Fruit fly (Drosophila melanogaster) whole organism, pupa: Measurements from ENCODE around the gene EAChm.

Experiments used
- CG13204 ChIP-seq: fragments of 200-800 bp; sonication (Bioruptor generic); optimal IDR thresholded peaks from 2 replicates; lab custom pipeline; 2018; ENCODE audit warnings: missing biosample characterization, mild to moderate bottlenecking, missing genetic modification characterization, moderate library complexity
- CG14655 ChIP-seq: fragments of 200-800 bp; sonication (Bioruptor generic); optimal IDR thresholded peaks from 3 replicates; lab custom pipeline; 2017; ENCODE audit warnings: mild to moderate bottlenecking, missing biosample characterization, missing genetic modification reagents, missing genetic modification characterization
- CG15710 ChIP-seq: fragments of 200-800 bp; sonication (Bioruptor generic); optimal IDR thresholded peaks from 2 replicates; lab custom pipeline; 2018; ENCODE audit warnings: missing biosample characterization, mild to moderate bottlenecking, missing genetic modification characterization, moderate library complexity
- CG17806 ChIP-seq: fragments of 200-800 bp; sonication (Bioruptor generic); optimal IDR thresholded peaks from 2 replicates; lab custom pipeline; 2018; ENCODE audit warnings: missing biosample characterization, mild to moderate bottlenecking, missing genetic modification characterization, moderate library complexity
- CG8159 ChIP-seq: fragments of 200-800 bp; sonication (Bioruptor generic); optimal IDR thresholded peaks from 3 replicates; lab custom pipeline; 2018; ENCODE audit warnings: missing biosample characterization, mild to moderate bottlenecking, missing genetic modification characterization, moderate library complexity
- CG8301 ChIP-seq: fragments of 200-800 bp; sonication (Bioruptor generic); optimal IDR thresholded peaks from 2 replicates; lab custom pipeline; 2018; ENCODE audit warnings: missing biosample characterization, mild to moderate bottlenecking, missing genetic modification characterization
- EcR ChIP-seq: fragments of 200-800 bp; sonication (Bioruptor generic); optimal IDR thresholded peaks from 3 replicates; lab custom pipeline; 2019; ENCODE audit warnings: missing biosample characterization, missing genetic modification characterization, mild to moderate bottlenecking, moderate library complexity, missing genetic modification reagents
- Ets98B ChIP-seq: fragments of 200-800 bp; sonication (Bioruptor generic); IDR thresholded peaks from 2 replicates; pipeline ENCODE4 v1.3.6; 2022; ENCODE audit warnings: missing biosample characterization, missing genetic modification characterization
- Pif1A ChIP-seq: fragments of 200-800 bp; sonication (Bioruptor generic); optimal IDR thresholded peaks from 3 replicates; lab custom pipeline; 2016; ENCODE audit warnings: missing biosample characterization, missing genetic modification characterization
- Pif1B ChIP-seq: fragments of 200-800 bp; sonication (Bioruptor generic); optimal IDR thresholded peaks from 3 replicates; lab custom pipeline; 2016; ENCODE audit warnings: missing biosample characterization, missing genetic modification characterization
- Snoo ChIP-seq: fragments of 200-800 bp; sonication (Bioruptor generic); optimal IDR thresholded peaks from 3 replicates; lab custom pipeline; 2017; ENCODE audit warnings: missing biosample characterization, mild to moderate bottlenecking, missing genetic modification characterization, inconsistent platforms
- fd96Ca ChIP-seq: fragments of 200-800 bp; sonication (Bioruptor generic); IDR thresholded peaks from 3 replicates; pipeline ENCODE4 v1.3.6; 2022; ENCODE audit warnings: missing biosample characterization, missing genetic modification characterization
- rn ChIP-seq: fragments of 200-800 bp; sonication (Bioruptor generic); IDR thresholded peaks from 2 replicates; pipeline ENCODE4 v1.3.6; 2022; ENCODE audit warnings: missing biosample characterization, missing genetic modification characterization

DNA sequence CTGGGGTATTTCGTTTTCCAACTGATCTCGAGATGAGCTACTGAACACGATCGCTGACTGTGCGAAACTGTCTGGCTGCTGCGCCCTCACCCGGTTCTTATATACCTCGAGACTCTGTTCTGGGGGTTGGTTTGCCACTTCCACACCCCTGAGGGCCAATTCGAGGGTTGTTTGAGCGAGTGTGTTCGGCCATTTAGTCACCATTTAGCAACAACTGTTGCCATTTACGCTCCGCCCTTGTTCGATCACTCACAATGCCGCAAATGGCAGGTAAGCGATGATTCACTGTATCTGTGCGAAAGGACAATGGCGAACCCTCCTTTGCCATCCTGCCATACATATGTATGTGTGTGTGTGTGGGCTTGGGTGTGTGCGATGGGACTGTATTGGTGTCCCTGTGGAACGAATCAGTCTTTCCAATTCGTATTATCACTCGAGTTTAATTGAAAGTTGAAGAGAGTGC is 10.7 kb upstream of the EAChm start, which contains the start of gene ind:
- TF ChIP-seq Pif1A (no peak), CG17806 (tag; lab: Kevin White, UChicago) (no peak), rn (GFP tag; lab: Robert Waterston, UW) (no peak), EcR (GFP tag; lab: Kevin White, UChicago) (no peak), CG8301 (tag; lab: Kevin White, UChicago) (no peak), CG14655 (no peak), Pif1B (GFP tag; lab: Kevin White, UChicago) (no peak), fd96Ca (no peak), CG15710 (tag; lab: Kevin White, UChicago) (no peak), Snoo (tag; lab: Kevin White, UChicago) (no peak), CG8159 (tag; lab: Kevin White, UChicago) (no peak), Ets98B (GFP tag; lab: Robert Waterston, UW) (no peak), CG13204 (no peak)
